Worm (Caenorhabditis elegans) whole organism, young adult: ENCODE measurements around the gene mat-2.

Experiments
- C06A6.2 ChIP-seq: fragments of 200-800 bp; sonication (Bioruptor generic); conservative IDR thresholded peaks from 2 replicates; pipeline ENCODE4 v1.3.6; 2022; ENCODE audit warnings: missing genetic modification characterization, missing compliant biosample characterization
- D2030.7 ChIP-seq: fragments of 200-800 bp; sonication (Bioruptor generic); IDR thresholded peaks from 2 replicates; pipeline ENCODE4 v1.3.6; 2022; ENCODE audit warnings: missing genetic modification reagents, missing genetic modification characterization, missing compliant biosample characterization
- F23B12.7 ChIP-seq: sonication (generic microtip); optimal IDR thresholded peaks from 2 replicates; lab custom pipeline; 2017; ENCODE audit warnings: missing genetic modification characterization, mild to moderate bottlenecking, missing compliant biosample characterization, antibody characterized with exemption, moderate library complexity; ENCODE audit not compliant: insufficient read depth
- F37B4.10 ChIP-seq: fragments of 200-800 bp; sonication (Bioruptor generic); IDR thresholded peaks from 2 replicates; pipeline ENCODE4 v1.3.6; 2022; ENCODE audit warnings: missing genetic modification characterization, missing compliant biosample characterization
- F52B5.7 ChIP-seq: sonication (generic microtip); optimal IDR thresholded peaks from 2 replicates; lab custom pipeline; 2016; ENCODE audit warnings: mild to moderate bottlenecking, missing genetic modification characterization, missing compliant biosample characterization
- T26A5.8 ChIP-seq: sonication (generic microtip); optimal IDR thresholded peaks from 2 replicates; lab custom pipeline; 2016; ENCODE audit warnings: missing genetic modification characterization, missing compliant biosample characterization
- Y53F4B.3 ChIP-seq: fragments of 200-800 bp; sonication (Bioruptor generic); IDR thresholded peaks from 2 replicates; pipeline ENCODE4 v1.3.6; 2022; ENCODE audit warnings: missing genetic modification reagents, missing genetic modification characterization, missing compliant biosample characterization
- Y95B8A.8 ChIP-seq: fragments of 200-800 bp; sonication (Bioruptor generic); IDR thresholded peaks from 2 replicates; pipeline ENCODE4 v1.3.6; 2022; ENCODE audit warnings: missing genetic modification reagents, missing genetic modification characterization, missing compliant biosample characterization
- akir-1 ChIP-seq: fragments of 200-800 bp; sonication (Bioruptor generic); optimal IDR thresholded peaks from 2 replicates; lab custom pipeline; 2018; ENCODE audit warnings: mild to moderate bottlenecking, missing genetic modification characterization, moderate library complexity, missing compliant biosample characterization
- aptf-3 ChIP-seq: fragments of 200-800 bp; sonication (Bioruptor generic); IDR thresholded peaks from 2 replicates; pipeline ENCODE4 v1.3.6; 2022; ENCODE audit warnings: missing genetic modification characterization, missing compliant biosample characterization
- atf-7 ChIP-seq: sonication (generic microtip); optimal IDR thresholded peaks from 2 replicates; lab custom pipeline; 2017; ENCODE audit warnings: mild to moderate bottlenecking, missing genetic modification characterization, missing compliant biosample characterization
- athp-1 ChIP-seq: sonication (generic microtip); optimal IDR thresholded peaks from 2 replicates; lab custom pipeline; 2017; ENCODE audit warnings: mild to moderate bottlenecking, missing genetic modification characterization, missing compliant biosample characterization
- attf-5 ChIP-seq: fragments of 200-800 bp; sonication (Bioruptor generic); optimal IDR thresholded peaks from 2 replicates; lab custom pipeline; 2018; ENCODE audit warnings: mild to moderate bottlenecking, missing genetic modification characterization, missing compliant biosample characterization
- bed-1 ChIP-seq: fragments of 200-800 bp; sonication (Bioruptor generic); IDR thresholded peaks from 2 replicates; pipeline ENCODE4 v1.3.6; 2022; ENCODE audit warnings: missing genetic modification reagents, missing genetic modification characterization, missing compliant biosample characterization
- ccch-3 ChIP-seq: fragments of 200-800 bp; sonication (Bioruptor generic); optimal IDR thresholded peaks from 2 replicates; lab custom pipeline; 2018; ENCODE audit warnings: mild to moderate bottlenecking, missing genetic modification characterization, missing compliant biosample characterization
- cebp-2 ChIP-seq: fragments of 200-800 bp; sonication (Bioruptor generic); IDR thresholded peaks from 2 replicates; pipeline ENCODE4 v1.3.6; 2022; ENCODE audit warnings: missing genetic modification characterization, missing compliant biosample characterization
- ceh-100 ChIP-seq: fragments of 200-800 bp; sonication (Bioruptor generic); IDR thresholded peaks from 2 replicates; pipeline ENCODE4 v1.3.6; 2022; ENCODE audit warnings: missing genetic modification reagents, missing genetic modification characterization, missing compliant biosample characterization
- ceh-40 ChIP-seq: fragments of 200-800 bp; sonication (Bioruptor generic); IDR thresholded peaks from 2 replicates; pipeline ENCODE4 v1.3.6; 2022; ENCODE audit warnings: missing genetic modification characterization, missing compliant biosample characterization
- ceh-58 ChIP-seq: fragments of 200-800 bp; sonication (Bioruptor generic); IDR thresholded peaks from 2 replicates; pipeline ENCODE4 v1.3.6; 2022; ENCODE audit warnings: missing genetic modification characterization, missing compliant biosample characterization
- ceh-91 ChIP-seq: fragments of 200-800 bp; sonication (Bioruptor generic); IDR thresholded peaks from 2 replicates; pipeline ENCODE4 v1.3.6; 2022; ENCODE audit warnings: missing genetic modification reagents, missing genetic modification characterization, missing compliant biosample characterization
- die-1 ChIP-seq: sonication (generic microtip); optimal IDR thresholded peaks from 2 replicates; lab custom pipeline; 2016; ENCODE audit warnings: missing genotype, mild to moderate bottlenecking, missing genetic modification characterization, missing compliant biosample characterization
- dpff-1 ChIP-seq: sonication (generic microtip); optimal IDR thresholded peaks from 2 replicates; lab custom pipeline; 2017; ENCODE audit warnings: mild to moderate bottlenecking, missing genetic modification characterization, missing compliant biosample characterization
- efl-1 ChIP-seq: fragments of 150-350 bp; optimal IDR thresholded peaks from 2 replicates; lab custom pipeline; 2014; ENCODE audit warnings: missing biosample characterization, missing genetic modification reagents, missing genetic modification characterization
- ekl-4 ChIP-seq: fragments of 200-800 bp; sonication (Bioruptor generic); IDR thresholded peaks from 2 replicates; pipeline ENCODE4 v1.3.6; 2022; ENCODE audit warnings: missing genetic modification reagents, missing genetic modification characterization, missing compliant biosample characterization
- ets-4 ChIP-seq: fragments of 200-800 bp; sonication (Bioruptor generic); optimal IDR thresholded peaks from 2 replicates; lab custom pipeline; 2018; ENCODE audit warnings: mild to moderate bottlenecking, missing genetic modification characterization, missing compliant biosample characterization
- hmg-1.2 ChIP-seq: fragments of 200-800 bp; sonication (Bioruptor generic); IDR thresholded peaks from 2 replicates; pipeline ENCODE4 v1.3.6; 2022; ENCODE audit warnings: missing genetic modification reagents, missing genetic modification characterization, missing compliant biosample characterization
- lin-26 ChIP-seq: fragments of 200-800 bp; sonication (Bioruptor generic); IDR thresholded peaks from 2 replicates; pipeline ENCODE4 v1.3.6; 2022; ENCODE audit warnings: missing genetic modification reagents, missing genetic modification characterization, missing compliant biosample characterization
- lin-35 ChIP-seq, 3 experiments: fragments of 150-350 bp in 2 of 3; sonication (generic microtip) in 1 of 3; optimal IDR thresholded peaks; 2 replicates each; lab custom pipeline; 2014 to 2018; ENCODE audit warnings: missing biosample characterization in 3 of 3, missing genetic modification characterization in 3 of 3, missing genetic modification reagents in 3 of 3
- lin-54 ChIP-seq: fragments of 200-800 bp; sonication (Bioruptor generic); optimal IDR thresholded peaks from 2 replicates; lab custom pipeline; 2018; ENCODE audit warnings: mild to moderate bottlenecking, missing genetic modification characterization, missing compliant biosample characterization
- madf-10 ChIP-seq: sonication (generic microtip); optimal IDR thresholded peaks from 2 replicates; lab custom pipeline; 2016; ENCODE audit warnings: mild to moderate bottlenecking, missing genetic modification characterization, missing compliant biosample characterization
- madf-8 ChIP-seq: fragments of 200-800 bp; sonication (Bioruptor generic); conservative IDR thresholded peaks from 2 replicates; pipeline ENCODE4 v1.3.6; 2022; ENCODE audit warnings: missing genetic modification reagents, missing genetic modification characterization, missing compliant biosample characterization
- mes-4 ChIP-seq: sonication (generic microtip); optimal IDR thresholded peaks from 2 replicates; lab custom pipeline; 2016; ENCODE audit warnings: missing genotype, missing genetic modification characterization, missing compliant biosample characterization
- nfya-1 ChIP-seq: sonication (generic microtip); optimal IDR thresholded peaks from 2 replicates; lab custom pipeline; 2017; ENCODE audit warnings: antibody characterized with exemption, missing compliant biosample characterization, missing genetic modification characterization, borderline replicate concordance; ENCODE audit not compliant: insufficient read depth
- nfyb-1 ChIP-seq: fragments of 200-800 bp; sonication (Bioruptor generic); IDR thresholded peaks from 2 replicates; pipeline ENCODE4 v1.3.6; 2022; ENCODE audit warnings: missing genetic modification reagents, missing genetic modification characterization, missing compliant biosample characterization
- pbrm-1 ChIP-seq: fragments of 200-800 bp; sonication (Bioruptor generic); IDR thresholded peaks from 2 replicates; pipeline ENCODE4 v1.3.6; 2022; ENCODE audit warnings: missing genetic modification reagents, missing genetic modification characterization, missing compliant biosample characterization
- pha-4 ChIP-seq: fragments of 150-350 bp; sonication (generic microtip); optimal IDR thresholded peaks from 2 replicates; lab custom pipeline; 2014; ENCODE audit warnings: missing biosample characterization, missing genetic modification reagents, missing genetic modification characterization
- snpc-1.3 ChIP-seq: sonication (generic microtip); optimal IDR thresholded peaks from 2 replicates; lab custom pipeline; 2017; ENCODE audit warnings: missing genetic modification characterization, mild to moderate bottlenecking, missing compliant biosample characterization, antibody characterized with exemption, moderate library complexity, missing genotype, missing genetic modification reagents; ENCODE audit not compliant: insufficient read depth
- somi-1 ChIP-seq: fragments of 200-800 bp; sonication (Bioruptor generic); optimal IDR thresholded peaks from 2 replicates; lab custom pipeline; 2018; ENCODE audit warnings: mild to moderate bottlenecking, missing genetic modification characterization, missing compliant biosample characterization
- sptf-2 ChIP-seq: fragments of 200-800 bp; sonication (Bioruptor generic); optimal IDR thresholded peaks from 2 replicates; lab custom pipeline; 2018; ENCODE audit warnings: mild to moderate bottlenecking, missing genetic modification characterization, missing compliant biosample characterization
- tbp1 ChIP-seq: fragments of 200-800 bp; sonication (Bioruptor generic); optimal IDR thresholded peaks from 2 replicates; lab custom pipeline; 2018; ENCODE audit warnings: mild to moderate bottlenecking, missing genetic modification characterization, missing compliant biosample characterization
- zfh-2 ChIP-seq: fragments of 200-800 bp; sonication (Bioruptor generic); conservative IDR thresholded peaks from 2 replicates; pipeline ENCODE4 v1.3.6; 2022; ENCODE audit warnings: missing genetic modification reagents, missing genetic modification characterization, missing compliant biosample characterization
- zim-3 ChIP-seq: sonication (generic microtip); optimal IDR thresholded peaks from 2 replicates; lab custom pipeline; 2017; ENCODE audit warnings: mild to moderate bottlenecking, missing genetic modification characterization, moderate library complexity, missing compliant biosample characterization
- ztf-22 ChIP-seq: fragments of 200-800 bp; sonication (Bioruptor generic); optimal IDR thresholded peaks from 2 replicates; lab custom pipeline; 2018; ENCODE audit warnings: mild to moderate bottlenecking, missing genetic modification characterization, moderate library complexity, missing compliant biosample characterization
- ztf-26 ChIP-seq: sonication (generic microtip); optimal IDR thresholded peaks from 2 replicates; lab custom pipeline; 2017; ENCODE audit warnings: missing genetic modification characterization, missing compliant biosample characterization
- ztf-28 ChIP-seq: fragments of 200-800 bp; sonication (Bioruptor generic); IDR thresholded peaks from 2 replicates; pipeline ENCODE4 v1.3.6; 2022; ENCODE audit warnings: missing genetic modification reagents, missing genetic modification characterization, missing compliant biosample characterization
- ztf-3 ChIP-seq: fragments of 200-800 bp; sonication (Bioruptor generic); optimal IDR thresholded peaks from 2 replicates; lab custom pipeline; 2018; ENCODE audit warnings: mild to moderate bottlenecking, missing genetic modification characterization, missing compliant biosample characterization
- ztf-6 ChIP-seq: fragments of 200-800 bp; sonication (Bioruptor generic); IDR thresholded peaks from 2 replicates; pipeline ENCODE4 v1.3.6; 2022; ENCODE audit warnings: missing genetic modification reagents, missing genetic modification characterization, missing compliant biosample characterization

Gene mat-2

DNA sequence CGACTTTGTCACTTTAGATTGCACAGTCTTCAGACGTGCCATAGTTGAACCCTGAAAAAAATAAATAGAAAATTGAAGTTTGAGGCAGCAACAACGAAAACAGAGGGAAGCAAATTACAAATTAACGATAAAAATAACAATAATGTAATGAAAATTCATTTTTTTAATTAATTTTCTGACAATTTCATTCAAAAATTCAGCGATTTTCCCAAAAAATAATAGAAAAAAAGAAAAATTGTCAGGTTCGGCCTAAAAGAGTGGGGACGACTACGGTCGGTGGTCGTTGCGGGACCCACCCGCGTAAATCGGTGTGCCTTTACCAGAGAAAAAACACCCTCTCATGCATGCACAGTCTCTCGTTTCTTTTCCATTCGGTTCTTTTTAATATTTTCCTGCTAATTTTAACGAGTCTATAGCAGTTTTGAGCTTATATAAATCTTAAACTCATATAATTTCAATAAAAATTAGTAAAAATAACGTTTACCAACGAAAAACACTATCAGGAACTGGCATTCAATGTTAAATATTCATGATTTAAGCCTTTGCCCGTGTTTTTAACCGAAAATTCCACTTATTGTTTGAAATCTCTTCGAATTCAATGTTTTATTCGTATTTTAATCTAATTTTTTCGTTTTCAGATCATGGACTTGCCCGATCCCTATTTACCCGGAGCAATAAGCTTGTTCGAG, 13.9 kb downstream of the mat-2 start, which contains the start of the genes rps-9 and lsm-1 (continued):
- TF ChIP-seq ztf-6 (GFP tag; lab: Robert Waterston, UW), result no peak
- TF ChIP-seq ceh-91 (GFP tag; lab: Robert Waterston, UW), result peak; percentile 70
- TF ChIP-seq T26A5.8 (tag; lab: Kevin White, UChicago), result no peak
- TF ChIP-seq efl-1 (GFP tag; lab: Kevin White, UChicago), result peak; percentile 46
- no peak for TF ChIP-seq aptf-3
- no peak for TF ChIP-seq ccch-3 (GFP tag; lab: Kevin White, UChicago)
- peak; percentile 42 for TF ChIP-seq attf-5 (GFP tag; lab: Kevin White, UChicago)
- TF ChIP-seq ekl-4 (GFP tag; lab: Robert Waterston, UW), result no peak
- TF ChIP-seq zfh-2 (GFP tag; lab: Robert Waterston, UW), result no peak
- no peak for TF ChIP-seq madf-10 (tag; lab: Kevin White, UChicago)
- peak; percentile 97 for TF ChIP-seq hmg-1.2 (GFP tag; lab: Robert Waterston, UW)
- TF ChIP-seq Y95B8A.8 (GFP tag; lab: Robert Waterston, UW), result no peak
- TF ChIP-seq F23B12.7 (tag; lab: Kevin White, UChicago), result peak; percentile 83
- TF ChIP-seq C06A6.2 (GFP tag; lab: Robert Waterston, UW), result no peak
- no peak for TF ChIP-seq cebp-2 (GFP tag; lab: Robert Waterston, UW)
- TF ChIP-seq D2030.7 (GFP tag; lab: Robert Waterston, UW), result peak; percentile 63
- no peak for TF ChIP-seq bed-1 (GFP tag; lab: Robert Waterston, UW)
- TF ChIP-seq ztf-3 (GFP tag; lab: Kevin White, UChicago), result no peak
- no peak for TF ChIP-seq F52B5.7 (tag; lab: Kevin White, UChicago)
- TF ChIP-seq ceh-58 (GFP tag; lab: Robert Waterston, UW), result no peak
- peak; percentile 36 for TF ChIP-seq tbp1 (GFP tag; lab: Kevin White, UChicago)
- TF ChIP-seq Y53F4B.3 (GFP tag; lab: Robert Waterston, UW), result no peak
- TF ChIP-seq lin-35 (GFP tag; optimal IDR thresholded peaks at IDR 0.05; lab: Kevin White, UChicago), result peak in 1 of 3 experiments; percentile 31
- peak; percentile 40 for TF ChIP-seq lin-54
- no peak for TF ChIP-seq athp-1 (tag; lab: Kevin White, UChicago)
- TF ChIP-seq nfyb-1 (GFP tag; lab: Robert Waterston, UW), result no peak
- no peak for TF ChIP-seq ceh-100 (GFP tag; lab: Robert Waterston, UW)
- no peak for TF ChIP-seq F37B4.10 (GFP tag; lab: Robert Waterston, UW)
- TF ChIP-seq sptf-2 (GFP tag; lab: Kevin White, UChicago), result no peak
- no peak for TF ChIP-seq ets-4 (GFP tag; lab: Kevin White, UChicago)
- peak; percentile 10 for TF ChIP-seq snpc-1.3 (tag; lab: Kevin White, UChicago)
- TF ChIP-seq dpff-1 (tag; lab: Kevin White, UChicago), result no peak
- no peak for TF ChIP-seq ztf-26 (tag; lab: Kevin White, UChicago)
- no peak for TF ChIP-seq ceh-40 (GFP tag; lab: Robert Waterston, UW)
- TF ChIP-seq mes-4 (tag; lab: Kevin White, UChicago), result no peak
- TF ChIP-seq ztf-22 (GFP tag; lab: Kevin White, UChicago), result no peak
- no peak for TF ChIP-seq ztf-28 (GFP tag; lab: Robert Waterston, UW)

DNA sequence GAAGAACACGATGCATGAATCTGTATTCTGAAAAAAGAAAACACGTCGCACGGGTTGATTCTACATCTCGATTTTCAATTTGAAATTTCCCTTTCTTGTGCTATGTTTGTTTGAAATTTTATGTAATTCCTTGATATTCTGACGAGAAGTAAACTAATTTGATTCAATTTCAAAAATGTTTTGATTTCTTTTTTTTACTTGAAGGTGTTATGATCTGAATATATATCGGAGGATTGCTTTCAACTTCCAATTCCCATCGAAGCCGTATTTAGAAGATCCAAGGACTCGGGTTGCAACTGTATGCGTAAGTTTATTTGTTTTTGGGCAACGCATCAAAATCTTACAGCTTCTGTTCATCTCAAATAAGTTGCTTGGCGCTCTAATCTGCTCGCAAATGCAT, 14.8 kb downstream of the mat-2 start, which contains the start of gene F40F8.1:
Gene F40F8.1 (plus strand): TSS at position 301 of the 400 bp plus-strand sequence.
- TF ChIP-seq snpc-1.3 (tag; lab: Kevin White, UChicago) (no peak), ceh-100 (GFP tag; lab: Robert Waterston, UW) (no peak), nfya-1 (tag; lab: Kevin White, UChicago) (no peak), pbrm-1 (GFP tag; lab: Robert Waterston, UW) (no peak), akir-1 (no peak), tbp1 (GFP tag; lab: Kevin White, UChicago) (no peak), ceh-40 (GFP tag; lab: Robert Waterston, UW) (no peak), efl-1 (GFP tag; lab: Kevin White, UChicago) (no peak), attf-5 (GFP tag; lab: Kevin White, UChicago) (no peak), somi-1 (GFP tag; lab: Kevin White, UChicago) (no peak), cebp-2 (GFP tag; lab: Robert Waterston, UW) (no peak), madf-8 (GFP tag; lab: Robert Waterston, UW) (no peak), die-1 (tag; lab: Kevin White, UChicago) (no peak), ceh-91 (GFP tag; lab: Robert Waterston, UW) (no peak), sptf-2 (GFP tag; lab: Kevin White, UChicago) (no peak), pha-4 (tag; lab: Kevin White, UChicago) (no peak), lin-26 (GFP tag; lab: Robert Waterston, UW) (no peak), zim-3 (tag; lab: Kevin White, UChicago) (no peak), atf-7 (tag; lab: Kevin White, UChicago) (no peak)
